Fruit fly (Drosophila melanogaster): ENCODE data around the gene CG33229.

The CG33229 gene

dm6 chr3L:205723-206284 lies 17.8 kb upstream of the CG33229 start, which contains the start of the genes Gk1 and CG13876 (continued):
- TF ChIP-seq nerfin-1 (tag; optimal IDR thresholded peaks at IDR 0.05), result peak; percentile 95
- TF ChIP-seq tup (GFP tag; optimal IDR thresholded peaks at IDR 0.05), result peak; percentile 73
- peak; percentile 95 for TF ChIP-seq CG15696 (tag; optimal IDR thresholded peaks at IDR 0.05)
- TF ChIP-seq jigr1 (GFP tag; IDR thresholded peaks at IDR 0.05), result peak; percentile 64; the same call in 2 of the 3 replicates
- TF ChIP-seq CG10366 (GFP tag; IDR thresholded peaks at IDR 0.05), result peak; percentile 93
- TF ChIP-seq abd-A (tag; optimal IDR thresholded peaks at IDR 0.05), result no peak
- peak; percentile 85 for TF ChIP-seq Hr3 (GFP tag; optimal IDR thresholded peaks at IDR 0.05)
- TF ChIP-seq CHES-1-like (GFP tag; optimal IDR thresholded peaks at IDR 0.05), result peak; percentile 27
- TF ChIP-seq CG17359 (tag; optimal IDR thresholded peaks at IDR 0.05), result peak; percentile 96
- TF ChIP-seq wek (GFP tag; optimal IDR thresholded peaks at IDR 0.05), result peak; percentile 51
- TF ChIP-seq CG4360 (GFP tag; IDR thresholded peaks at IDR 0.05), result peak; percentile 72
- TF ChIP-seq CG31441 (GFP tag; IDR thresholded peaks at IDR 0.05), result no peak; the same call in 1 of the 2 replicates
- TF ChIP-seq chif (GFP tag; optimal IDR thresholded peaks at IDR 0.05), result peak in 1 of 2 experiments; percentile 44
- TF ChIP-seq CG16779 (GFP tag; IDR thresholded peaks at IDR 0.05), result peak; percentile 83
- TF ChIP-seq usp (GFP tag; optimal IDR thresholded peaks at IDR 0.05), result no peak
- peak; percentile 94 for TF ChIP-seq bcd (GFP tag; optimal IDR thresholded peaks at IDR 0.05)
- TF ChIP-seq Aef1 (GFP tag; IDR thresholded peaks at IDR 0.05), result peak; percentile 90
- TF ChIP-seq seq (GFP tag; IDR thresholded peaks at IDR 0.05), result peak; percentile 92
- TF ChIP-seq lmd (GFP tag; IDR thresholded peaks at IDR 0.05), result peak; percentile 89
- TF ChIP-seq corto (GFP tag; optimal IDR thresholded peaks at IDR 0.05), result peak; percentile 94
- peak; percentile 96 for TF ChIP-seq CrebB (tag; optimal IDR thresholded peaks at IDR 0.05)
- peak; percentile 95 for TF ChIP-seq CG7556 (GFP tag; optimal IDR thresholded peaks at IDR 0.05)
- TF ChIP-seq CG13894 (tag; optimal IDR thresholded peaks at IDR 0.05), result peak; percentile 98
- TF ChIP-seq CG14710 (tag; optimal IDR thresholded peaks at IDR 0.05), result peak; percentile 100
- TF ChIP-seq CG3407 (GFP tag; optimal IDR thresholded peaks at IDR 0.05), result peak; percentile 87
- TF ChIP-seq scrt (GFP tag; optimal IDR thresholded peaks at IDR 0.05), result peak; percentile 93
- peak; percentile 92 for TF ChIP-seq CG33557 (GFP tag; optimal IDR thresholded peaks at IDR 0.05)
- peak; percentile 95 for TF ChIP-seq oc (tag; optimal IDR thresholded peaks at IDR 0.05)
- TF ChIP-seq CG17802 (tag; optimal IDR thresholded peaks at IDR 0.05), result peak; percentile 53
- peak; percentile 92 for TF ChIP-seq Med (GFP tag)
- TF ChIP-seq CG3726 (GFP tag; IDR thresholded peaks at IDR 0.05), result peak; percentile 83
- TF ChIP-seq CG9817 (tag; optimal IDR thresholded peaks at IDR 0.05), result peak; percentile 94
- TF ChIP-seq wor (GFP tag; IDR thresholded peaks at IDR 0.05), result peak; percentile 81
- TF ChIP-seq MBD-R2 (GFP tag; IDR thresholded peaks at IDR 0.05), result peak; percentile 94
- TF ChIP-seq CG12155 (GFP tag; optimal IDR thresholded peaks at IDR 0.05), result peak; percentile 92
- peak; percentile 95 for TF ChIP-seq caup (GFP tag; optimal IDR thresholded peaks at IDR 0.05; ENCODE audit: severe bottlenecking)
- peak; percentile 91 for TF ChIP-seq CG15514 (GFP tag; optimal IDR thresholded peaks at IDR 0.05)
- peak; percentile 81 for TF ChIP-seq CG9215 (GFP tag; IDR thresholded peaks at IDR 0.05)
- TF ChIP-seq dpn (GFP tag; optimal IDR thresholded peaks at IDR 0.05), result peak; percentile 68 to 91
- TF ChIP-seq sug (tag; optimal IDR thresholded peaks at IDR 0.05), result peak; percentile 96
- TF ChIP-seq tap (tag; optimal IDR thresholded peaks at IDR 0.05), result peak; percentile 97
- peak; percentile 85 for TF ChIP-seq CG30020 (tag; optimal IDR thresholded peaks at IDR 0.05)
- TF ChIP-seq CG14441 (GFP tag; IDR thresholded peaks at IDR 0.05), result peak; percentile 90
- peak; percentile 90 for TF ChIP-seq onecut (GFP tag; IDR thresholded peaks at IDR 0.05)
- TF ChIP-seq CG34376 (GFP tag; optimal IDR thresholded peaks at IDR 0.05), result peak; percentile 98
- TF ChIP-seq schlank (tag; optimal IDR thresholded peaks at IDR 0.05), result peak; percentile 90
- TF ChIP-seq hb (GFP tag; IDR thresholded peaks at IDR 0.05; ENCODE audit: partially characterized antibody), result no peak
- TF ChIP-seq CG10654 (GFP tag; optimal IDR thresholded peaks at IDR 0.05), result peak; percentile 90
- peak; percentile 84 for TF ChIP-seq sens-2 (GFP tag; IDR thresholded peaks at IDR 0.05)
- TF ChIP-seq esg (GFP tag; conservative IDR thresholded peaks at IDR 0.05), result peak; percentile 85

Data from whole organism, embryonic.